Worm (Caenorhabditis elegans) whole organism, L1 larva: ENCODE measurements around the gene lmtr-3.

ENCODE experiments used
- C04F5.9 ChIP-seq: sonication (generic microtip); optimal IDR thresholded peaks from 2 replicates; lab custom pipeline; 2016; ENCODE audit warnings: missing genetic modification characterization, missing compliant biosample characterization
- aly-2 ChIP-seq: fragments of 150-350 bp; optimal IDR thresholded peaks from 2 replicates; lab custom pipeline; 2014; ENCODE audit warnings: missing biosample characterization, missing genetic modification characterization
- ama-1 ChIP-seq: fragments of 150-350 bp; optimal IDR thresholded peaks from 2 replicates; lab custom pipeline; 2014
- efl-1 ChIP-seq, 4 experiments: fragments of 150-350 bp; optimal IDR thresholded peaks in 3 of 4; peaks in 1 of 4; 1 replicate in 1 of 4; 2 replicates in 3 of 4; lab custom pipeline; 2014; ENCODE audit warnings: missing biosample characterization in 2 of 4, missing genetic modification characterization in 2 of 4, missing genetic modification reagents in 2 of 4
- egl-27 ChIP-seq, 2 experiments: fragments of 150-350 bp in 1 of 2; sonication (generic microtip); optimal IDR thresholded peaks; 3 replicates each; lab custom pipeline; 2017 to 2018; ENCODE audit warnings: missing biosample characterization in 2 of 2, missing genetic modification characterization in 2 of 2, missing genetic modification reagents in 2 of 2
- fos-1 ChIP-seq: fragments of 150-350 bp; optimal IDR thresholded peaks from 2 replicates; lab custom pipeline; 2014; ENCODE audit warnings: missing biosample characterization, missing genetic modification characterization
- lin-39 ChIP-seq: fragments of 150-350 bp; optimal IDR thresholded peaks from 2 replicates; lab custom pipeline; 2014; ENCODE audit warnings: missing biosample characterization, missing genetic modification reagents, missing genetic modification characterization
- nhr-237 ChIP-seq: fragments of 150-350 bp; optimal IDR thresholded peaks from 2 replicates; lab custom pipeline; 2014; ENCODE audit warnings: missing biosample characterization, missing genetic modification characterization
- tlp-1 ChIP-seq: fragments of 150-350 bp; optimal IDR thresholded peaks from 2 replicates; lab custom pipeline; 2014; ENCODE audit warnings: missing biosample characterization, missing genetic modification characterization
- unc-86 ChIP-seq: sonication (generic microtip); optimal IDR thresholded peaks from 2 replicates; lab custom pipeline; 2016; ENCODE audit warnings: missing genetic modification characterization, missing compliant biosample characterization

- no peak for TF ChIP-seq C04F5.9
- no peak for TF ChIP-seq fos-1 (tag; lab: Kevin White, UChicago)
- TF ChIP-seq lin-39 (tag; lab: Kevin White, UChicago), result no peak
- TF ChIP-seq nhr-237 (tag; lab: Kevin White, UChicago), result no peak
- no peak for TF ChIP-seq unc-86 (tag; lab: Kevin White, UChicago)
- no peak for TF ChIP-seq tlp-1
- no peak for TF ChIP-seq egl-27 (tag; optimal IDR thresholded peaks at IDR 0.05; lab: Kevin White, UChicago)
- TF ChIP-seq ama-1 (lab: Kevin White, UChicago), result no peak
- TF ChIP-seq aly-2, result no peak
- no peak for TF ChIP-seq efl-1 (optimal IDR thresholded peaks at IDR 0.05; lab: Kevin White, UChicago)
- TF ChIP-seq efl-1 (GFP tag; optimal IDR thresholded peaks at IDR 0.05 in 1 of 2; lab: Kevin White, UChicago), result peak in 1 of 2 experiments; percentile 39
Observed at ce11 chrV:11094698-11095097, 29.3 kb upstream of the lmtr-3 start.
